Fruit fly (Drosophila melanogaster) ovary, adult (tissue): ENCODE data around the gene CG16710.

Experiments
- CG17801 ChIP-seq: fragments of 200-800 bp; optimal IDR thresholded peaks from 2 replicates; lab custom pipeline; 2019; ENCODE audit warnings: missing biosample characterization, mild to moderate bottlenecking, missing genetic modification characterization, moderate library complexity; ENCODE audit not compliant: partially characterized antibody

CG16710 gene

dm6 chr3R:23723381-23724034, 41.2 kb downstream of the CG16710 start:
- TF ChIP-seq CG17801 (GFP tag; lab: Kevin White, UChicago): peak; percentile 17

- TF ChIP-seq CG17801 (GFP tag; lab: Kevin White, UChicago): no peak
These were observed 42.7 kb downstream of the CG16710 start for dm6 chr3R:23724843-23725506.

- TF ChIP-seq CG17801 (GFP tag; lab: Kevin White, UChicago): no peak
These were observed 43.5 kb downstream of the CG16710 start for dm6 chr3R:23725711-23726349.

dm6 chr3R:23726740-23727139, 44.4 kb downstream of the CG16710 start:
- peak; percentile 51 for TF ChIP-seq CG17801 (GFP tag; lab: Kevin White, UChicago)

dm6 chr3R:23727657-23728056, 45.4 kb downstream of the CG16710 start:
- no peak for TF ChIP-seq CG17801 (GFP tag; lab: Kevin White, UChicago)

dm6 chr3R:23728086-23728485, 45.8 kb downstream of the CG16710 start:
- TF ChIP-seq CG17801 (GFP tag; lab: Kevin White, UChicago): peak; percentile 69

- TF ChIP-seq CG17801 (GFP tag; lab: Kevin White, UChicago): no peak
These were observed 46.8 kb downstream of the CG16710 start for dm6 chr3R:23729066-23729465.

- no peak for TF ChIP-seq CG17801 (GFP tag; lab: Kevin White, UChicago)
These were observed 47.5 kb downstream of the CG16710 start for dm6 chr3R:23729632-23730471.

dm6 chr3R:23730472-23730801, 48.1 kb downstream of the CG16710 start:
- TF ChIP-seq CG17801 (GFP tag; lab: Kevin White, UChicago): no peak

- no peak for TF ChIP-seq CG17801 (GFP tag; lab: Kevin White, UChicago)
These were observed 50.2 kb downstream of the CG16710 start for dm6 chr3R:23732533-23732932.

dm6 chr3R:23732990-23733512, 50.7 kb downstream of the CG16710 start, which contains the start of the genes Hmgcr and Rpn9:
Hmgcr (plus strand) TSS chr3R:23733324.
Rpn9 (minus strand) TSS chr3R:23733462.
- peak; percentile 37 for TF ChIP-seq CG17801 (GFP tag; lab: Kevin White, UChicago)
